Fruit fly (Drosophila melanogaster): ENCODE results near the gene ssp.

DNA sequence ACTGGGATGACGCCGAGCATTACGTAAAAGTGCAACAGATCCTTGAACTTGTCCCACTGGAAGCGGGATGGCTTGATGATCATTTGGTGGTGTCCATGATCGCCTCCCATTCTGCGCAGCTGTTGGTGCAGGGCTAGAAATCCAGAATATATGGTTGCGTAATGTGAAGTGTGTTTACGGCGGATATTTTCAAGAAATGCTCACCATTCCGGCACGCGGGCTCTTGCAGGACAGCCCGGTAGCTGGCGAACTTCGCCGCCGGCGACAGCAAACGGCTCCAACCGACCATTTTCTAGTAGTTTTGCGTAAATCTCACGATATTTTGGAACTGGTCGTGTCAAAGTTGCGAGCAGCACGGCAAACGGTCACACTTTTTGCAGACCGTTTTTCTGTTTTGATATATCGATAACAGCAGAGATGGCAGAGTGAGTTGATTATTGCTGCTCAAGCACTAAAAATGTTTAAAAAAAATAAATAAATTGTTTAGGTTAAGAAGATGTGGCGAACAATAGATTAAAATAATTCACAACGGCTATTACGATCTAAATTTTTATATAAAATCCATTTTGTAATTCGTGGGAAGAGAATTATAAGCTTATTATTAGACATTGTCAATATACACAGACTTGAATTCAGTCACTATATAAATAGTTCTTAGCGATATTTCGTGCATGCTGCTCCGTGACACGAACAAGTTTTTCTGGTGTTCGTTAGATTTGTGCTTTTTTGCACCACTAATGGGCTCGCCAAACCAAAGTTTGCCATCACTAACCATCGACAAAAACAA lies 20.2 kb downstream of the ssp start, which contains the start of the genes ND-SGDH and RhoGAP68F:
- TF ChIP-seq Hr4 (GFP tag; optimal IDR thresholded peaks at IDR 0.05) (peak; percentile 76), CG32006 (GFP tag; optimal IDR thresholded peaks at IDR 0.05) (peak; percentile 67), vri (GFP tag; optimal IDR thresholded peaks at IDR 0.05) (peak; percentile 18), Eip75B (GFP tag; optimal IDR thresholded peaks at IDR 0.05) (peak; percentile 66), lz (GFP tag; optimal IDR thresholded peaks at IDR 0.05) (peak; percentile 85), CG6854 (GFP tag; optimal IDR thresholded peaks at IDR 0.05) (no peak)
